Fruit fly (Drosophila melanogaster) whole organism, embryonic: Measurements from ENCODE around the gene CG31988.

Source experiments
- B-H2 ChIP-seq: fragments of 200-800 bp; sonication (Bioruptor generic); optimal IDR thresholded peaks from 2 replicates; lab custom pipeline; 2018; ENCODE audit warnings: missing biosample characterization, mild to moderate bottlenecking, missing genetic modification characterization
- Bgb ChIP-seq: fragments of 200-800 bp; sonication (Bioruptor generic); IDR thresholded peaks from 2 replicates; pipeline ENCODE4 v1.3.6; 2022; ENCODE audit warnings: missing biosample characterization, missing genetic modification characterization; ENCODE audit not compliant: partially characterized antibody
- CG10543 ChIP-seq: fragments of 200-800 bp; sonication (Bioruptor generic); optimal IDR thresholded peaks from 3 replicates; lab custom pipeline; 2017; ENCODE audit warnings: missing biosample characterization, mild to moderate bottlenecking, missing genetic modification characterization, moderate library complexity
- CG12769 ChIP-seq: fragments of 200-800 bp; sonication (Bioruptor generic); optimal IDR thresholded peaks from 2 replicates; lab custom pipeline; 2019; ENCODE audit warnings: missing biosample characterization, mild to moderate bottlenecking, missing genetic modification characterization, moderate library complexity
- CG13296 ChIP-seq: fragments of 200-800 bp; sonication (Bioruptor generic); optimal IDR thresholded peaks from 3 replicates; lab custom pipeline; 2018; ENCODE audit warnings: missing biosample characterization, mild to moderate bottlenecking, missing genetic modification characterization
- CG14050 ChIP-seq: fragments of 200-800 bp; sonication (Bioruptor generic); IDR thresholded peaks from 3 replicates; pipeline ENCODE4 v1.3.6; 2022; ENCODE audit warnings: missing biosample characterization, missing genetic modification characterization
- CG15479 ChIP-seq: fragments of 200-800 bp; sonication (Bioruptor generic); optimal IDR thresholded peaks from 3 replicates; lab custom pipeline; 2019; ENCODE audit warnings: missing biosample characterization, mild to moderate bottlenecking, missing genetic modification characterization, moderate library complexity
- CG15601 ChIP-seq: fragments of 200-800 bp; sonication (Bioruptor generic); optimal IDR thresholded peaks from 3 replicates; lab custom pipeline; 2019; ENCODE audit warnings: missing biosample characterization, mild to moderate bottlenecking, missing genetic modification characterization, moderate library complexity
- CG1603 ChIP-seq: fragments of 200-800 bp; sonication (Bioruptor generic); optimal IDR thresholded peaks from 2 replicates; lab custom pipeline; 2019; ENCODE audit warnings: missing biosample characterization, mild to moderate bottlenecking, missing genetic modification characterization, moderate library complexity
- CG17328 ChIP-seq: fragments of 200-800 bp; sonication (Bioruptor generic); IDR thresholded peaks from 2 replicates; pipeline ENCODE4 v1.3.6; 2022; ENCODE audit warnings: missing biosample characterization, missing genetic modification characterization
- CG17385 ChIP-seq: fragments of 200-800 bp; sonication (Bioruptor generic); optimal IDR thresholded peaks from 3 replicates; lab custom pipeline; 2018; ENCODE audit warnings: missing biosample characterization, mild to moderate bottlenecking, missing genetic modification characterization
- CG18599 ChIP-seq: fragments of 200-800 bp; sonication (Bioruptor generic); optimal IDR thresholded peaks from 3 replicates; lab custom pipeline; 2017; ENCODE audit warnings: missing biosample characterization, missing genetic modification characterization, mild to moderate bottlenecking, moderate library complexity, missing genetic modification reagents
- CG3281 ChIP-seq: fragments of 200-800 bp; sonication (Bioruptor generic); optimal IDR thresholded peaks from 3 replicates; lab custom pipeline; 2017; ENCODE audit warnings: missing biosample characterization, mild to moderate bottlenecking, missing genetic modification characterization
- CG34376 ChIP-seq: fragments of 200-800 bp; sonication (Bioruptor generic); optimal IDR thresholded peaks from 2 replicates; lab custom pipeline; 2018; ENCODE audit warnings: missing biosample characterization, mild to moderate bottlenecking, missing genetic modification characterization
- CG4328 ChIP-seq: fragments of 200-800 bp; sonication (Bioruptor generic); optimal IDR thresholded peaks from 3 replicates; lab custom pipeline; 2017; ENCODE audit warnings: missing biosample characterization, missing genetic modification reagents, missing genetic modification characterization
- CG4360 ChIP-seq: fragments of 200-800 bp; sonication (Bioruptor generic); IDR thresholded peaks from 2 replicates; pipeline ENCODE4 v1.3.6; 2022; ENCODE audit warnings: missing biosample characterization, missing genetic modification characterization
- CG4707 ChIP-seq: fragments of 200-800 bp; sonication (Bioruptor generic); optimal IDR thresholded peaks from 2 replicates; lab custom pipeline; 2018; ENCODE audit warnings: missing biosample characterization, mild to moderate bottlenecking, missing genetic modification characterization, moderate library complexity
- CG6813 ChIP-seq: fragments of 200-800 bp; sonication (Bioruptor generic); optimal IDR thresholded peaks from 2 replicates; lab custom pipeline; 2017; ENCODE audit warnings: missing biosample characterization, missing genetic modification characterization, mild to moderate bottlenecking, moderate library complexity, missing genetic modification reagents
- CG8290 ChIP-seq, 3 experiments: fragments of 200-800 bp; sonication (Bioruptor generic); optimal IDR thresholded peaks; 2 replicates each; lab custom pipeline; 2016 to 2019; ENCODE audit warnings: missing biosample characterization in 3 of 3, missing genetic modification characterization in 3 of 3, mild to moderate bottlenecking in 2 of 3, moderate library complexity in 1 of 3
- CG9437 ChIP-seq: fragments of 200-800 bp; sonication (Bioruptor generic); optimal IDR thresholded peaks from 2 replicates; lab custom pipeline; 2018; ENCODE audit warnings: missing biosample characterization, mild to moderate bottlenecking, missing genetic modification characterization
- Drgx ChIP-seq: fragments of 200-800 bp; sonication (Bioruptor generic); IDR thresholded peaks from 2 replicates; pipeline ENCODE4 v1.3.6; 2022; ENCODE audit warnings: missing biosample characterization, missing genetic modification characterization
- H2.0 ChIP-seq: fragments of 200-800 bp; sonication (Bioruptor generic); IDR thresholded peaks from 2 replicates; pipeline ENCODE4 v1.3.6; 2022; ENCODE audit warnings: missing biosample characterization, missing genetic modification characterization
- MBD-R2 ChIP-seq: fragments of 200-800 bp; sonication (Bioruptor generic); IDR thresholded peaks from 2 replicates; pipeline ENCODE4 v1.3.6; 2022; ENCODE audit warnings: missing biosample characterization, missing genetic modification characterization
- Rfx ChIP-seq: fragments of 200-800 bp; sonication (Bioruptor generic); IDR thresholded peaks from 2 replicates; pipeline ENCODE4 v1.3.6; 2022; ENCODE audit warnings: missing biosample characterization, missing genetic modification characterization
- abd-A ChIP-seq: fragments of 200-800 bp; sonication (Bioruptor generic); optimal IDR thresholded peaks from 3 replicates; lab custom pipeline; 2019; ENCODE audit warnings: missing biosample characterization, mild to moderate bottlenecking, missing genetic modification characterization, moderate library complexity
- ara ChIP-seq: fragments of 200-800 bp; sonication (Bioruptor generic); IDR thresholded peaks from 2 replicates; pipeline ENCODE4 v1.3.6; 2022; ENCODE audit warnings: missing biosample characterization, missing genetic modification characterization
- cg ChIP-seq: fragments of 200-800 bp; sonication (Bioruptor generic); optimal IDR thresholded peaks from 3 replicates; lab custom pipeline; 2019; ENCODE audit warnings: missing biosample characterization, mild to moderate bottlenecking, missing genetic modification characterization, moderate library complexity
- chinmo ChIP-seq: fragments of 200-800 bp; sonication (Bioruptor generic); IDR thresholded peaks from 4 replicates; pipeline ENCODE4 v1.3.6; 2022; ENCODE audit warnings: missing biosample characterization, missing genetic modification characterization; ENCODE audit not compliant: partially characterized antibody
- ci ChIP-seq: fragments of 200-800 bp; sonication (Bioruptor generic); IDR thresholded peaks from 3 replicates; pipeline ENCODE4 v1.3.6; 2022; ENCODE audit warnings: missing biosample characterization, missing genetic modification characterization
- crp ChIP-seq, 2 experiments: fragments of 200-800 bp; sonication (Bioruptor generic); optimal IDR thresholded peaks; 2 replicates in 1 of 2; 3 replicates in 1 of 2; lab custom pipeline; 2017; ENCODE audit warnings: missing biosample characterization in 2 of 2, missing genetic modification characterization in 2 of 2, mild to moderate bottlenecking in 1 of 2, moderate library complexity in 1 of 2
- exex ChIP-seq: fragments of 200-800 bp; sonication (Bioruptor generic); optimal IDR thresholded peaks from 4 replicates; lab custom pipeline; 2018; ENCODE audit warnings: missing biosample characterization, mild to moderate bottlenecking, missing genetic modification characterization, moderate library complexity
- eyg ChIP-seq: fragments of 200-800 bp; sonication (Bioruptor generic); optimal IDR thresholded peaks from 3 replicates; lab custom pipeline; 2016; ENCODE audit warnings: missing biosample characterization, missing genetic modification characterization
- ftz-f1 ChIP-seq: fragments of 200-800 bp; sonication (Bioruptor generic); optimal IDR thresholded peaks from 2 replicates; lab custom pipeline; 2016; ENCODE audit warnings: missing biosample characterization, missing genetic modification characterization
- grau ChIP-seq: fragments of 200-800 bp; optimal IDR thresholded peaks from 3 replicates; lab custom pipeline; 2019; ENCODE audit warnings: missing biosample characterization, mild to moderate bottlenecking, missing genetic modification characterization, moderate library complexity
- jigr1 ChIP-seq: fragments of 200-800 bp; sonication (Bioruptor generic); IDR thresholded peaks from 3 replicates; pipeline ENCODE4 v1.3.6; 2022; ENCODE audit warnings: missing biosample characterization, missing genetic modification characterization
- ken ChIP-seq: fragments of 200-800 bp; sonication (Bioruptor generic); IDR thresholded peaks from 3 replicates; pipeline ENCODE4 v1.3.6; 2022; ENCODE audit warnings: missing biosample characterization, missing genetic modification characterization
- lmd ChIP-seq: fragments of 200-800 bp; sonication (Bioruptor generic); IDR thresholded peaks from 2 replicates; pipeline ENCODE4 v1.3.6; 2022; ENCODE audit warnings: missing biosample characterization, missing genetic modification characterization
- pfk ChIP-seq: fragments of 200-800 bp; sonication (Bioruptor generic); optimal IDR thresholded peaks from 2 replicates; lab custom pipeline; 2018; ENCODE audit warnings: missing biosample characterization, mild to moderate bottlenecking, missing genetic modification characterization, moderate library complexity
- rib ChIP-seq: fragments of 200-800 bp; sonication (Bioruptor generic); IDR thresholded peaks from 2 replicates; pipeline ENCODE4 v1.3.6; 2022; ENCODE audit warnings: missing biosample characterization, missing genetic modification characterization
- row ChIP-seq: fragments of 200-800 bp; sonication (Bioruptor generic); IDR thresholded peaks from 3 replicates; pipeline ENCODE4 v1.3.6; 2022; ENCODE audit warnings: missing biosample characterization, missing genetic modification characterization
- scrt ChIP-seq: fragments of 200-800 bp; sonication (Bioruptor generic); optimal IDR thresholded peaks from 2 replicates; lab custom pipeline; 2018; ENCODE audit warnings: missing biosample characterization, mild to moderate bottlenecking, missing genetic modification characterization, moderate library complexity
- seq ChIP-seq: fragments of 200-800 bp; sonication (Bioruptor generic); IDR thresholded peaks from 2 replicates; pipeline ENCODE4 v1.3.6; 2022; ENCODE audit warnings: missing biosample characterization, missing genetic modification characterization
- shn ChIP-seq: fragments of 200-800 bp; sonication (Bioruptor generic); optimal IDR thresholded peaks from 3 replicates; lab custom pipeline; 2016; ENCODE audit warnings: missing biosample characterization, missing genetic modification characterization
- slbo ChIP-seq: fragments of 200-800 bp; sonication (Bioruptor generic); IDR thresholded peaks from 2 replicates; pipeline ENCODE4 v1.3.6; 2022; ENCODE audit warnings: missing biosample characterization, missing genetic modification characterization
- sob ChIP-seq: fragments of 200-800 bp; sonication (Bioruptor generic); IDR thresholded peaks from 2 replicates; pipeline ENCODE4 v1.3.6; 2022; ENCODE audit warnings: missing biosample characterization, missing genetic modification characterization
- stc ChIP-seq: fragments of 200-800 bp; sonication (Bioruptor generic); IDR thresholded peaks from 2 replicates; pipeline ENCODE4 v1.3.6; 2022; ENCODE audit warnings: missing biosample characterization, missing genetic modification characterization
- sug ChIP-seq: fragments of 200-800 bp; optimal IDR thresholded peaks from 2 replicates; lab custom pipeline; 2019; ENCODE audit warnings: missing biosample characterization, mild to moderate bottlenecking, missing genetic modification characterization, moderate library complexity
- zen ChIP-seq: fragments of 200-800 bp; sonication (Bioruptor generic); optimal IDR thresholded peaks from 3 replicates; lab custom pipeline; 2018; ENCODE audit warnings: missing biosample characterization, mild to moderate bottlenecking, missing genetic modification characterization, moderate library complexity

CG31988 gene

DNA sequence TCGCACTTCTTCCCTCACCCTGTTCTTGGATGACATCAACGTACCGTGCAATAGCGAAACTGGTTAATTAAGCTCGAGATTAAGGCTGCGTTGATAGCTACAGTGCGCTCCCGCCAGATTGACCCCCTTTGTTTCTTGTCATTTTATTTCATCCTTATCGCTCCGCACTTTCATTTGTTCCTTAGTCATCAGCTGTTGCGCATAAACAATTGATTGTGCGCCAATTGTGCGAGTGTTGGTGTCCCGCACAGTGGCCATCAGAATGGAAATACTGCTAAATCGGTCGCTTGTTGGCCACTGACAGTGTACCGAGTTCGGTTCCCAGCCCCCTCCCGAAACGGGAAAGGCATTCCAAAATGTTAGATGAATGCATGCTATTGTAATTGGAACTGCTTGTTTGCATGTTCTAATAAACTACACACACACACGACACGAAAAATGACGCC lies 17.1 kb upstream of the CG31988 start:
- no peak for TF ChIP-seq CG15601 (tag; lab: Kevin White, UChicago)
- TF ChIP-seq CG14050 (GFP tag; lab: Robert Waterston, UW): no peak
- peak; percentile 17; the same call in 1 of the 2 replicates for TF ChIP-seq rib (GFP tag; lab: Robert Waterston, UW)
- TF ChIP-seq shn (GFP tag; lab: Kevin White, UChicago): peak; percentile 0
- 0 out of 2 replicates have a peak, but pooled peaks have one; percentile 21 for TF ChIP-seq seq (GFP tag; lab: Robert Waterston, UW)
- TF ChIP-seq sob (GFP tag; lab: Robert Waterston, UW): 0 out of 2 replicates have a peak, but pooled peaks have one; percentile 13
- peak; percentile 21; the same call in 1 of the 3 replicates for TF ChIP-seq ken (GFP tag; lab: Robert Waterston, UW)
- no peak for TF ChIP-seq CG13296 (GFP tag; lab: Kevin White, UChicago)
- peak; percentile 29 for TF ChIP-seq CG4707
- peak; percentile 5 for TF ChIP-seq CG4328
- peak; percentile 3 for TF ChIP-seq scrt (GFP tag; lab: Kevin White, UChicago)
- 0 out of 2 replicates have a peak, but pooled peaks have one; percentile 30 for TF ChIP-seq slbo (GFP tag; lab: Robert Waterston, UW)
- peak; percentile 41 for TF ChIP-seq cg (GFP tag; lab: Kevin White, UChicago)
- TF ChIP-seq CG4360 (GFP tag; lab: Robert Waterston, UW): 0 out of 2 replicates have a peak, but pooled peaks have one; percentile 16
- TF ChIP-seq CG34376 (GFP tag; lab: Kevin White, UChicago): peak; percentile 53
- TF ChIP-seq lmd: peak; percentile 23; the same call in 1 of the 2 replicates
- peak; percentile 52 for TF ChIP-seq sug (tag; lab: Kevin White, UChicago)
- TF ChIP-seq exex (tag; lab: Kevin White, UChicago): peak; percentile 1
- TF ChIP-seq chinmo: 0 out of 4 replicates have a peak, but pooled peaks have one; percentile 61
- peak; percentile 39 for TF ChIP-seq CG15479 (GFP tag; lab: Kevin White, UChicago)
- TF ChIP-seq eyg (GFP tag; lab: Kevin White, UChicago): peak; percentile 12
- TF ChIP-seq jigr1: no peak
- no peak for TF ChIP-seq CG9437 (GFP tag; lab: Kevin White, UChicago)
- peak; percentile 32; the same call in 1 of the 2 replicates for TF ChIP-seq ara (GFP tag; lab: Robert Waterston, UW)
- TF ChIP-seq CG12769 (tag; lab: Kevin White, UChicago): peak; percentile 72
- TF ChIP-seq CG18599 (GFP tag; lab: Kevin White, UChicago): peak; percentile 52
- peak; percentile 41; the same call in 1 of the 2 replicates for TF ChIP-seq Bgb (GFP tag; lab: Robert Waterston, UW)
- no peak for TF ChIP-seq zen (tag; lab: Kevin White, UChicago)
- 0 out of 3 replicates have a peak, but pooled peaks have one; percentile 17 for TF ChIP-seq ci (GFP tag; lab: Robert Waterston, UW)
- TF ChIP-seq grau: peak; percentile 76
- no peak for TF ChIP-seq CG8290 (GFP tag; optimal IDR thresholded peaks at IDR 0.05; lab: Kevin White, UChicago)
- peak in 1 of 2 experiments; percentile 47 for TF ChIP-seq CG8290 (tag; optimal IDR thresholded peaks at IDR 0.05; lab: Kevin White, UChicago)
- TF ChIP-seq Drgx: 0 out of 2 replicates have a peak, but pooled peaks have one; percentile 28
- peak; percentile 21; the same call in 1 of the 2 replicates for TF ChIP-seq Rfx
- no peak for TF ChIP-seq H2.0 (GFP tag; lab: Robert Waterston, UW)
- 0 out of 2 replicates have a peak, but pooled peaks have one; percentile 9 for TF ChIP-seq MBD-R2
- peak; percentile 15; the same call in 1 of the 2 replicates for TF ChIP-seq CG17328
- peak; percentile 11 for TF ChIP-seq ftz-f1
- peak; percentile 36 for TF ChIP-seq CG3281 (GFP tag; lab: Kevin White, UChicago)
- peak; percentile 3 for TF ChIP-seq CG6813
- peak; percentile 25 for TF ChIP-seq CG1603 (tag; lab: Kevin White, UChicago)
- peak in 1 of 2 experiments; percentile 60 for TF ChIP-seq crp (GFP tag; optimal IDR thresholded peaks at IDR 0.05; lab: Kevin White, UChicago)
- TF ChIP-seq stc (GFP tag; lab: Robert Waterston, UW): peak; percentile 29; the same call in 1 of the 2 replicates
- peak; percentile 15 for TF ChIP-seq CG17385 (GFP tag; lab: Kevin White, UChicago)
- TF ChIP-seq abd-A (tag; lab: Kevin White, UChicago): peak; percentile 18
- TF ChIP-seq row: peak; percentile 50
- peak; percentile 34 for TF ChIP-seq B-H2 (GFP tag; lab: Kevin White, UChicago)
- TF ChIP-seq pfk (GFP tag; lab: Kevin White, UChicago): peak; percentile 42
- TF ChIP-seq CG10543 (GFP tag; lab: Kevin White, UChicago): peak; percentile 62
